Fruit fly (Drosophila melanogaster) Kc167 (cell line): ENCODE results near the gene Pglym87.

Experiments used
- Myc ChIP-seq: fragments of >200 bp; optimal IDR thresholded peaks from 2 replicates; lab custom pipeline; 2017; ENCODE audit warnings: missing external identifiers
- h ChIP-seq: fragments of >200 bp; optimal IDR thresholded peaks from 3 replicates; lab custom pipeline; 2018; ENCODE audit warnings: missing external identifiers
- insv ChIP-seq: fragments of >200 bp; optimal IDR thresholded peaks from 3 replicates; lab custom pipeline; 2018; ENCODE audit warnings: missing external identifiers
- ttk ChIP-seq: sonication (Bioruptor generic); optimal IDR thresholded peaks from 2 replicates; lab custom pipeline; 2017; ENCODE audit warnings: missing external identifiers

dm6 chr3R:12252457-12253065, 20.0 kb upstream of the Pglym87 start:
- TF ChIP-seq ttk (lab: Kevin White, UChicago) (no peak), h (no peak), Myc (lab: Kevin White, UChicago) (no peak), insv (lab: Kevin White, UChicago) (no peak)
